Worm (Caenorhabditis elegans): Measurements from ENCODE around the gene C50E3.7.

Gene C50E3.7

DNA sequence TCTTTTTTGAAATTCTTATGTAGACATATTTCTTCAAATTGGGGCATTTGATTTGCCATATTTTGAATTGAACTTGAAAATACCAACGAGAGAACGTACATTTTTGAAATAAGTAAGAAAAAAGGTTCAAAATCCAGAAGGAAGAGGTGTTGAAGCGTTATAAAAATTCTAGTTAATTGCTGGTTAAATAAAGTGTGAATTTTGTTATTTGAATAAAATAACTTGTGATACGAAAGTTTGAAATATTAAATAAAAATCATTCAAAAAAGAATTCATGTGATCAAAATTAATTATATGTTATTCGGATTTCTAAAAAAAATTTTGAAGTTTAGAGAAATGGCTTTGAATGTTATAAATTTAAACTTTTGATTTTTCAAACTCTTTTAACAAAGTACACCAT, 2.0 kb upstream of the C50E3.7 start, which contains the start of gene C50E3.9:
Gene C50E3.9 (minus strand): TSS at position 101 of the 400 bp plus-strand sequence.
- TF ChIP-seq unc-30 (tag; optimal IDR thresholded peaks at IDR 0.05) (no peak), ces-1 (GFP tag; optimal IDR thresholded peaks at IDR 0.05) (no peak), sptf-1 (tag; optimal IDR thresholded peaks at IDR 0.05) (no peak), pag-3 (tag; optimal IDR thresholded peaks at IDR 0.05; ENCODE audit: borderline replicate concordance, insufficient read depth) (no peak), lin-35 (GFP tag; optimal IDR thresholded peaks at IDR 0.05) (no peak), hlh-4 (tag; optimal IDR thresholded peaks at IDR 0.05) (no peak), mef-2 (tag; optimal IDR thresholded peaks at IDR 0.05) (no peak)

DNA sequence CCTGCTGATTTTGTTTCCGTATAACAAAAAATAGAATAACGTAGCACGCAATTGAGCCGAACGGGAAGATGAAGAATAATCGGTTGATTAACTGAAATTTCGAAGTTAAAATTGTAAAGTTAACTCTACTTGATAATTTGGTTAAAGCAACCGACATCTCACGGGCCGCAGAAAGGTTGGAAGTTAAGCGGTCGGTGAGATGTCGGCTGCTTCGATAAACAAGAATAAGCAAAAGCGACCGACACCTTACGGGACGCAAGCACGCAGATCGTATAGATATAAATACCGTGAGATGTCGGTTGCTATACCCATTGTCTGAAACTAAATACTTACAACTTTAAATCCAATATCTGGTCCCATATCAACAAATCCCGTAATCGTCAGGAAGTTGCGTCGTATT, 3.0 kb downstream of the C50E3.7 start:
- TF ChIP-seq C16A3.4 (tag; optimal IDR thresholded peaks at IDR 0.05) = no peak
- no peak for TF ChIP-seq nhr-90 (tag; optimal IDR thresholded peaks at IDR 0.05; ENCODE audit: poor library complexity)
- TF ChIP-seq unc-30 (tag; optimal IDR thresholded peaks at IDR 0.05) = no peak
- TF ChIP-seq sptf-1 (tag; optimal IDR thresholded peaks at IDR 0.05) = no peak
- TF ChIP-seq jun-1 (tag; optimal IDR thresholded peaks at IDR 0.05) = no peak
- TF ChIP-seq mep-1 (tag; optimal IDR thresholded peaks at IDR 0.05) = no peak
- TF ChIP-seq blmp-1 (tag; optimal IDR thresholded peaks at IDR 0.05) = no peak

DNA sequence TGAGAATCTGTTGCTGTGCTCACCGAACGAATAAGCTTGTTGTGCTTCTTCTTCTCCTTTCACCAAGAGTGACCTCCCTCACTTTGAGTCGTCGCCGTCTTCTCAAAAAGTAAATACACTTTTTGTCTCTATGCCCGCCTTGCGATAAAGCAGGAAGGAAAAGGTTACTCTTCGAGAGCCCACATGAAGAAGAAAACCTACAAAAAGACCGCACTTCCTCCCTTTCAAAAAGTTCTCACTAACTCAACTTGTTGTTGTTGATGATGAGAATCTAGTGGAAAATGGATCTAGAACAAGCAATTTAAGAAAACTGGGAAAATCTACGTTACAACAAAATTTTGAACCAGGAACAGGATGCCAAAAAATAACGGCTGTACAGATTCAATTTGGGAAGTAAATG, 7.7 kb downstream of the C50E3.7 start, which contains the start of gene C50E3.6:
Gene C50E3.6 (minus strand): TSS at position 101 of the 400 bp plus-strand sequence.
- TF ChIP-seq xbp-1 (tag; optimal IDR thresholded peaks at IDR 0.05) (no peak), lin-14 (GFP tag; optimal IDR thresholded peaks at IDR 0.05) (peak; percentile 7), fkh-10 (GFP tag; optimal IDR thresholded peaks at IDR 0.05) (peak; percentile 49), nhr-77 (tag; optimal IDR thresholded peaks at IDR 0.05) (no peak)

DNA sequence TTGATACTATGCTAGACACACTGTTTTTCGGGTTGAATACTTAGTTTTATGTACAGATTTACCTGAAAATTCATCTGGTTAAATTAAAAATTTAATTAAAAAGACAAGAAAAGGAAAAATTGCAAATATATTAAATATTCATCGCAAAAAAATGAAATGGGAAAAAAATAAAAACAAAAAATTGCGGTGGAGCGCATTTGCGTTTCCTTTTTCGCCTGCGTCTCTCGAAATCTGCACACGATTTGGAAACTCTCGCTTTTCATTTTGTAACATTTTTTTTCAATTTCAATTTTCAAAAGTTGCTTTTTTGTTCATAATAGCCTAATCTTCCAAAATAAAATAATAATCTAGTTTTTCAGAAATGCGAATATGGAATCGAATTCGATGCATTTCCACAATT, 10.5 kb downstream of the C50E3.7 start, which contains the start of the genes F19F10.11 and C50E3.5:
Gene F19F10.11 (minus strand): TSS at position 68 of the 400 bp plus-strand sequence.
Gene C50E3.5 (plus strand): TSS at position 360 of the 400 bp plus-strand sequence.
- TF ChIP-seq snu-23 (GFP tag; optimal IDR thresholded peaks at IDR 0.05) (peak; percentile 78), C34B4.2 (tag; optimal IDR thresholded peaks at IDR 0.05) (no peak), nhr-11 (tag; optimal IDR thresholded peaks at IDR 0.05) (no peak), nhr-76 (tag; optimal IDR thresholded peaks at IDR 0.05) (no peak), nhr-47 (tag; optimal IDR thresholded peaks at IDR 0.05) (peak; percentile 73), swsn-7 (tag; optimal IDR thresholded peaks at IDR 0.05) (peak; percentile 70), nhr-77 (tag; optimal IDR thresholded peaks at IDR 0.05) (no peak), sox-4 (tag; optimal IDR thresholded peaks at IDR 0.05) (no peak), jun-1 (tag; optimal IDR thresholded peaks at IDR 0.05) (no peak), unc-30 (tag; optimal IDR thresholded peaks at IDR 0.05) (no peak), ztf-4 (tag; optimal IDR thresholded peaks at IDR 0.05) (no peak), efl-1 (optimal IDR thresholded peaks at IDR 0.05) (peak; percentile 69 to 71), efl-1 (GFP tag; optimal IDR thresholded peaks at IDR 0.05 in 1 of 2) (peak; percentile 69 to 95), hlh-4 (tag; optimal IDR thresholded peaks at IDR 0.05) (no peak), ceh-63 (GFP tag; optimal IDR thresholded peaks at IDR 0.05) (no peak), vab-15 (tag; optimal IDR thresholded peaks at IDR 0.05) (no peak), dpl-1 (GFP tag; optimal IDR thresholded peaks at IDR 0.05) (peak; percentile 48 to 72 (median 66)), unc-62 (GFP tag; optimal IDR thresholded peaks at IDR 0.05) (no peak), ama-1 (optimal IDR thresholded peaks at IDR 0.05) (no peak), pag-3 (tag; optimal IDR thresholded peaks at IDR 0.05; ENCODE audit: borderline replicate concordance, insufficient read depth) (peak; percentile 22), isw-1 (GFP tag; IDR thresholded peaks at IDR 0.05) (peak; percentile 26), fkh-8 (tag; optimal IDR thresholded peaks at IDR 0.05) (no peak), aha-1 (tag; optimal IDR thresholded peaks at IDR 0.05) (no peak), tbx-2 (tag; optimal IDR thresholded peaks at IDR 0.05) (peak; percentile 70), ceh-8 (GFP tag; optimal IDR thresholded peaks at IDR 0.05) (no peak), ceh-82 (tag; optimal IDR thresholded peaks at IDR 0.05) (peak; percentile 21 to 60 (median 44)), nhr-85 (tag) (peak; percentile 74), mab-9 (GFP tag; IDR thresholded peaks at IDR 0.05) (no peak), fkh-4 (tag; optimal IDR thresholded peaks at IDR 0.05; ENCODE audit: borderline replicate concordance) (no peak), sptf-1 (tag; optimal IDR thresholded peaks at IDR 0.05) (no peak), lsy-2 (tag; optimal IDR thresholded peaks at IDR 0.05) (peak; percentile 71 to 74), C04F5.9 (tag; optimal IDR thresholded peaks at IDR 0.05) (no peak), grh-1 (GFP tag; IDR thresholded peaks at IDR 0.05) (peak; percentile 18; the same call in 1 of the 2 replicates), lin-14 (GFP tag; optimal IDR thresholded peaks at IDR 0.05) (peak; percentile 79), elt-2 (tag; optimal IDR thresholded peaks at IDR 0.05) (no peak), ceh-88 (GFP tag; IDR thresholded peaks at IDR 0.05) (no peak), nhr-84 (tag; optimal IDR thresholded peaks at IDR 0.05) (no peak), irx-1 (tag; optimal IDR thresholded peaks at IDR 0.05) (peak; percentile 42)
